Worm (Caenorhabditis elegans) whole organism, L1 larva: ENCODE data around the gene Y41C4A.22.
A peak's percentile ranks its signal among the peaks of the same experiment; 100 is the strongest.

Experiments used
- C16A3.4 ChIP-seq: fragments of 150-350 bp; optimal IDR thresholded peaks from 2 replicates; lab custom pipeline; 2014; ENCODE audit warnings: missing biosample characterization, missing genetic modification characterization
- Y116A8C.19 ChIP-seq: sonication (generic microtip); optimal IDR thresholded peaks from 2 replicates; lab custom pipeline; 2016; ENCODE audit warnings: missing compliant biosample characterization, missing genetic modification characterization, borderline replicate concordance
- aha-1 ChIP-seq: fragments of 150-350 bp; optimal IDR thresholded peaks from 2 replicates; lab custom pipeline; 2014; ENCODE audit warnings: missing biosample characterization, missing genetic modification characterization
- ama-1 ChIP-seq: fragments of 150-350 bp; optimal IDR thresholded peaks from 2 replicates; lab custom pipeline; 2014
- ceh-8 ChIP-seq: fragments of 200-800 bp; sonication (Bioruptor generic); optimal IDR thresholded peaks from 2 replicates; lab custom pipeline; 2018; ENCODE audit warnings: mild to moderate bottlenecking, missing genetic modification characterization, moderate library complexity, missing compliant biosample characterization
- ceh-82 ChIP-seq, 3 experiments: fragments of 150-350 bp in 1 of 3; sonication (generic microtip) in 2 of 3; optimal IDR thresholded peaks; 2 replicates each; lab custom pipeline; 2014 to 2017; ENCODE audit warnings: missing biosample characterization in 3 of 3, missing genetic modification characterization in 3 of 3
- ces-1 ChIP-seq: fragments of 150-350 bp; optimal IDR thresholded peaks from 2 replicates; lab custom pipeline; 2014; ENCODE audit warnings: missing biosample characterization, missing genetic modification reagents, missing genetic modification characterization
- dpl-1 ChIP-seq, 3 experiments: fragments of 150-350 bp in 2 of 3; sonication (generic microtip) in 1 of 3; optimal IDR thresholded peaks; 2 replicates each; lab custom pipeline; 2014 to 2017; ENCODE audit warnings: missing biosample characterization in 3 of 3, missing genetic modification characterization in 3 of 3, missing genetic modification reagents in 3 of 3
- dsc-1 ChIP-seq: sonication (generic microtip); optimal IDR thresholded peaks from 2 replicates; lab custom pipeline; 2016; ENCODE audit warnings: mild to moderate bottlenecking, missing genetic modification characterization, missing compliant biosample characterization
- efl-1 ChIP-seq, 4 experiments: fragments of 150-350 bp; optimal IDR thresholded peaks in 3 of 4; peaks in 1 of 4; 1 replicate in 1 of 4; 2 replicates in 3 of 4; lab custom pipeline; 2014; ENCODE audit warnings: missing biosample characterization in 2 of 4, missing genetic modification characterization in 2 of 4, missing genetic modification reagents in 2 of 4
- efl-3 ChIP-seq: fragments of 200-800 bp; sonication (Bioruptor generic); optimal IDR thresholded peaks from 2 replicates; lab custom pipeline; 2018; ENCODE audit warnings: mild to moderate bottlenecking, missing genetic modification characterization, missing compliant biosample characterization
- egl-13 ChIP-seq: sonication (generic microtip); optimal IDR thresholded peaks from 2 replicates; lab custom pipeline; 2016; ENCODE audit warnings: missing genotype, missing genetic modification reagents, missing genetic modification characterization, missing compliant biosample characterization
- egl-27 ChIP-seq, 2 experiments: fragments of 150-350 bp in 1 of 2; sonication (generic microtip); optimal IDR thresholded peaks; 3 replicates each; lab custom pipeline; 2017 to 2018; ENCODE audit warnings: missing biosample characterization in 2 of 2, missing genetic modification characterization in 2 of 2, missing genetic modification reagents in 2 of 2
- elt-2 ChIP-seq: sonication (generic microtip); optimal IDR thresholded peaks from 2 replicates; lab custom pipeline; 2016; ENCODE audit warnings: missing genetic modification characterization, mild to moderate bottlenecking, inconsistent platforms, missing compliant biosample characterization, missing genetic modification reagents
- ets-5 ChIP-seq: fragments of 200-800 bp; sonication (Bioruptor generic); IDR thresholded peaks from 2 replicates; pipeline ENCODE4 v1.3.6; 2022; ENCODE audit warnings: missing genetic modification characterization, missing compliant biosample characterization
- fkh-10 ChIP-seq: sonication (generic microtip); optimal IDR thresholded peaks from 2 replicates; lab custom pipeline; 2017; ENCODE audit warnings: missing biosample characterization, missing genetic modification reagents, missing genetic modification characterization
- hlh-17 ChIP-seq: fragments of 200-800 bp; sonication (Bioruptor generic); optimal IDR thresholded peaks from 2 replicates; lab custom pipeline; 2018; ENCODE audit warnings: missing genetic modification characterization, mild to moderate bottlenecking, missing compliant biosample characterization, moderate library complexity, borderline replicate concordance
- hlh-4 ChIP-seq: sonication (generic microtip); optimal IDR thresholded peaks from 2 replicates; lab custom pipeline; 2016; ENCODE audit warnings: mild to moderate bottlenecking, missing genetic modification characterization, missing compliant biosample characterization
- hpl-2 ChIP-seq: fragments of 150-350 bp; optimal IDR thresholded peaks from 2 replicates; lab custom pipeline; 2014; ENCODE audit warnings: missing biosample characterization, missing genetic modification reagents, missing genetic modification characterization
- isw-1 ChIP-seq: fragments of 200-800 bp; sonication (Bioruptor generic); IDR thresholded peaks from 2 replicates; pipeline ENCODE4 v1.3.6; 2022; ENCODE audit warnings: missing genetic modification characterization, missing compliant biosample characterization
- jun-1 ChIP-seq: fragments of 150-350 bp; optimal IDR thresholded peaks from 2 replicates; lab custom pipeline; 2014; ENCODE audit warnings: missing biosample characterization, missing genetic modification reagents, missing genetic modification characterization
- lin-14 ChIP-seq: fragments of 200-800 bp; sonication (Bioruptor generic); optimal IDR thresholded peaks from 2 replicates; lab custom pipeline; 2018; ENCODE audit warnings: mild to moderate bottlenecking, missing genetic modification characterization, moderate library complexity, missing compliant biosample characterization
- lin-35 ChIP-seq, 2 experiments: fragments of 150-350 bp; optimal IDR thresholded peaks; 2 replicates each; lab custom pipeline; 2014; ENCODE audit warnings: missing biosample characterization in 2 of 2, missing genetic modification characterization in 2 of 2, missing genetic modification reagents in 2 of 2
- lin-39 ChIP-seq: fragments of 150-350 bp; optimal IDR thresholded peaks from 2 replicates; lab custom pipeline; 2014; ENCODE audit warnings: missing biosample characterization, missing genetic modification reagents, missing genetic modification characterization
- lsy-2 ChIP-seq, 2 experiments: fragments of 150-350 bp; optimal IDR thresholded peaks; 2 replicates each; lab custom pipeline; 2014; ENCODE audit warnings: missing biosample characterization in 2 of 2, missing genetic modification characterization in 2 of 2
- mab-9 ChIP-seq: fragments of 200-800 bp; sonication (Bioruptor generic); IDR thresholded peaks from 2 replicates; pipeline ENCODE4 v1.3.6; 2022; ENCODE audit warnings: missing genetic modification reagents, missing genetic modification characterization, missing compliant biosample characterization
- mep-1 ChIP-seq: fragments of 150-350 bp; optimal IDR thresholded peaks from 2 replicates; lab custom pipeline; 2014; ENCODE audit warnings: missing biosample characterization, missing genetic modification characterization
- nhr-11 ChIP-seq: fragments of 150-350 bp; optimal IDR thresholded peaks from 2 replicates; lab custom pipeline; 2014; ENCODE audit warnings: missing biosample characterization, missing genetic modification characterization
- nhr-20 ChIP-seq: sonication (generic microtip); optimal IDR thresholded peaks from 2 replicates; lab custom pipeline; 2016; ENCODE audit warnings: mild to moderate bottlenecking, missing genetic modification characterization, missing compliant biosample characterization
- nhr-237 ChIP-seq: fragments of 150-350 bp; optimal IDR thresholded peaks from 2 replicates; lab custom pipeline; 2014; ENCODE audit warnings: missing biosample characterization, missing genetic modification characterization
- nhr-28 ChIP-seq: fragments of 150-350 bp; optimal IDR thresholded peaks from 2 replicates; lab custom pipeline; 2014; ENCODE audit warnings: missing biosample characterization, missing genetic modification characterization
- nhr-47 ChIP-seq: sonication (generic microtip); optimal IDR thresholded peaks from 2 replicates; lab custom pipeline; 2016; ENCODE audit warnings: mild to moderate bottlenecking, missing genetic modification characterization, moderate library complexity, missing compliant biosample characterization
- nhr-77 ChIP-seq: fragments of 150-350 bp; optimal IDR thresholded peaks from 2 replicates; lab custom pipeline; 2014; ENCODE audit warnings: missing biosample characterization, missing genetic modification characterization
- nhr-84 ChIP-seq: sonication (generic microtip); optimal IDR thresholded peaks from 2 replicates; lab custom pipeline; 2017; ENCODE audit warnings: missing biosample characterization, missing genetic modification characterization
- nhr-85 ChIP-seq: sonication (generic microtip); peaks from one replicate; lab custom pipeline; 2016; ENCODE audit warnings: missing genetic modification characterization, inconsistent platforms, missing compliant biosample characterization
- nhr-90 ChIP-seq: sonication (generic microtip); optimal IDR thresholded peaks from 2 replicates; lab custom pipeline; 2016; ENCODE audit warnings: mild to moderate bottlenecking, missing genetic modification characterization, missing compliant biosample characterization; ENCODE audit not compliant: poor library complexity
- pag-3 ChIP-seq: sonication (generic microtip); optimal IDR thresholded peaks from 2 replicates; lab custom pipeline; 2017; ENCODE audit warnings: missing genetic modification characterization, mild to moderate bottlenecking, missing compliant biosample characterization, antibody characterized with exemption, borderline replicate concordance; ENCODE audit not compliant: insufficient read depth
- pax-3 ChIP-seq: fragments of 200-800 bp; sonication (Bioruptor generic); optimal IDR thresholded peaks from 2 replicates; lab custom pipeline; 2018; ENCODE audit warnings: mild to moderate bottlenecking, missing genetic modification characterization, moderate library complexity, missing compliant biosample characterization
- rnt-1 ChIP-seq: sonication (generic microtip); optimal IDR thresholded peaks from 2 replicates; lab custom pipeline; 2016; ENCODE audit warnings: mild to moderate bottlenecking, missing genetic modification characterization, moderate library complexity, missing compliant biosample characterization
- skn-1 ChIP-seq: fragments of 150-350 bp; optimal IDR thresholded peaks from 2 replicates; lab custom pipeline; 2014; ENCODE audit warnings: missing biosample characterization, missing genetic modification characterization
- snu-23 ChIP-seq: sonication (generic microtip); optimal IDR thresholded peaks from 2 replicates; lab custom pipeline; 2016; ENCODE audit warnings: missing genetic modification characterization, missing compliant biosample characterization
- sox-4 ChIP-seq: sonication (generic microtip); optimal IDR thresholded peaks from 2 replicates; lab custom pipeline; 2016; ENCODE audit warnings: missing genetic modification characterization, missing compliant biosample characterization
- sptf-1 ChIP-seq: fragments of 150-350 bp; optimal IDR thresholded peaks from 2 replicates; lab custom pipeline; 2014; ENCODE audit warnings: missing biosample characterization, missing genetic modification characterization
- sup-37 ChIP-seq: fragments of 200-800 bp; sonication (Bioruptor generic); optimal IDR thresholded peaks from 2 replicates; lab custom pipeline; 2018; ENCODE audit warnings: mild to moderate bottlenecking, missing genetic modification characterization, missing compliant biosample characterization
- swsn-7 ChIP-seq: sonication (generic microtip); optimal IDR thresholded peaks from 2 replicates; lab custom pipeline; 2016; ENCODE audit warnings: missing genetic modification characterization, missing compliant biosample characterization
- tlp-1 ChIP-seq: fragments of 150-350 bp; optimal IDR thresholded peaks from 2 replicates; lab custom pipeline; 2014; ENCODE audit warnings: missing biosample characterization, missing genetic modification characterization
- xbp-1 ChIP-seq: sonication (generic microtip); optimal IDR thresholded peaks from 2 replicates; lab custom pipeline; 2016; ENCODE audit warnings: missing genetic modification characterization, missing compliant biosample characterization
- zag-1 ChIP-seq: fragments of 150-350 bp; optimal IDR thresholded peaks from 2 replicates; lab custom pipeline; 2014; ENCODE audit warnings: missing biosample characterization, missing genetic modification characterization
- ztf-11 ChIP-seq, 2 experiments: sonication (generic microtip); optimal IDR thresholded peaks; 2 replicates each; lab custom pipeline; 2016 to 2017; ENCODE audit warnings: missing genetic modification characterization in 2 of 2, missing biosample characterization in 1 of 2, missing compliant biosample characterization in 1 of 2
- ztf-4 ChIP-seq: fragments of 150-350 bp; optimal IDR thresholded peaks from 2 replicates; lab custom pipeline; 2014; ENCODE audit warnings: missing biosample characterization, missing genetic modification characterization

The Y41C4A.22 gene

DNA sequence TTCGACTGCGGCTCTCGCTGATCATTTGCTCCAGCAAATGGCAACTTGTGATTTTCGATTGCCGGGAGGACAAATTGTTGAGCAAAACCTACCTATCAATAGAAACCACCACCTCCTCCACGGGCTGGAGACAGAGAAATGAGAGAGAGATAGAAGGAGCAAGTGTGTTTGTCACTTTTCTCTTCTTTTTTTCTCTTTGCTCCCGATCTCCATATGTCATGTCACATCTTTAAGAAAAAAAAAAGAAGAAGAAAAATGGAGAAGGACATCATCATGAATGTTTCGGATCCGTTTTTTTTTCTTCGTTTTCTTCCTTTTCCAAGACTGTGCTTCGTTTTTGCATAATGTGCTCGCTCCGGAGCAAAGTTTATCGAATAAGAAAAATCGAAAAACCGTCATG, 34.3 kb upstream of the Y41C4A.22 start:
- TF ChIP-seq lin-39 (tag; lab: Kevin White, UChicago), result no peak
- no peak for TF ChIP-seq nhr-20
- TF ChIP-seq snu-23, result peak; percentile 26
- no peak for TF ChIP-seq nhr-84 (tag; lab: Kevin White, UChicago)
- TF ChIP-seq lin-14, result peak; percentile 72
- TF ChIP-seq swsn-7 (tag; lab: Kevin White, UChicago), result no peak
- no peak for TF ChIP-seq lin-35 (GFP tag; optimal IDR thresholded peaks at IDR 0.05; lab: Kevin White, UChicago)
- no peak for TF ChIP-seq sptf-1 (tag; lab: Kevin White, UChicago)
- TF ChIP-seq lsy-2 (tag; optimal IDR thresholded peaks at IDR 0.05; lab: Kevin White, UChicago), result peak in 1 of 2 experiments; percentile 34
- no peak for TF ChIP-seq pax-3
- no peak for TF ChIP-seq skn-1 (tag; lab: Kevin White, UChicago)
- TF ChIP-seq nhr-28 (tag; lab: Kevin White, UChicago), result no peak
- TF ChIP-seq aha-1 (tag; lab: Kevin White, UChicago), result no peak
- no peak for TF ChIP-seq nhr-85
- peak in 1 of 2 experiments; percentile 2 for TF ChIP-seq efl-1 (optimal IDR thresholded peaks at IDR 0.05; lab: Kevin White, UChicago)
- no peak for TF ChIP-seq efl-1 (GFP tag; optimal IDR thresholded peaks at IDR 0.05 in 1 of 2; lab: Kevin White, UChicago)
- no peak for TF ChIP-seq ces-1 (GFP tag; lab: Kevin White, UChicago)
- no peak for TF ChIP-seq ama-1 (lab: Kevin White, UChicago)
- TF ChIP-seq nhr-47, result no peak
- no peak for TF ChIP-seq rnt-1 (tag; lab: Kevin White, UChicago)
- TF ChIP-seq elt-2 (tag; lab: Kevin White, UChicago), result no peak
- no peak for TF ChIP-seq ztf-11 (tag; optimal IDR thresholded peaks at IDR 0.05; lab: Kevin White, UChicago)
- peak; percentile 22 for TF ChIP-seq mep-1 (tag; lab: Kevin White, UChicago)
- no peak for TF ChIP-seq nhr-237 (tag; lab: Kevin White, UChicago)
- no peak for TF ChIP-seq ceh-82 (tag; optimal IDR thresholded peaks at IDR 0.05; lab: Kevin White, UChicago)
- no peak for TF ChIP-seq tlp-1 (tag; lab: Kevin White, UChicago)
- no peak for TF ChIP-seq jun-1 (tag; lab: Kevin White, UChicago)
- peak; percentile 20 for TF ChIP-seq fkh-10 (GFP tag; lab: Kevin White, UChicago)
- TF ChIP-seq isw-1 (GFP tag; lab: Robert Waterston, UW), result no peak
- no peak for TF ChIP-seq nhr-90 (tag; lab: Kevin White, UChicago)
- no peak for TF ChIP-seq dpl-1 (GFP tag; optimal IDR thresholded peaks at IDR 0.05; lab: Kevin White, UChicago)
- TF ChIP-seq nhr-77 (tag; lab: Kevin White, UChicago), result peak; percentile 29
- TF ChIP-seq ztf-4 (tag; lab: Kevin White, UChicago), result no peak
- TF ChIP-seq efl-3 (GFP tag; lab: Kevin White, UChicago), result no peak
- TF ChIP-seq zag-1 (tag; lab: Kevin White, UChicago), result no peak
- TF ChIP-seq mab-9 (GFP tag; lab: Robert Waterston, UW), result no peak
- TF ChIP-seq hpl-2 (GFP tag; lab: Kevin White, UChicago), result no peak
- TF ChIP-seq sox-4, result no peak
- TF ChIP-seq egl-27 (tag; optimal IDR thresholded peaks at IDR 0.05; lab: Kevin White, UChicago), result no peak
- TF ChIP-seq ets-5 (GFP tag; lab: Robert Waterston, UW), result no peak
- TF ChIP-seq egl-13 (tag; lab: Kevin White, UChicago), result no peak
- TF ChIP-seq xbp-1 (tag; lab: Kevin White, UChicago), result no peak
- TF ChIP-seq C16A3.4 (tag; lab: Kevin White, UChicago), result no peak
- peak; percentile 17 for TF ChIP-seq dsc-1 (tag; lab: Kevin White, UChicago)
- TF ChIP-seq nhr-11 (tag; lab: Kevin White, UChicago), result no peak
- no peak for TF ChIP-seq Y116A8C.19 (tag; lab: Kevin White, UChicago)
- no peak for TF ChIP-seq hlh-4 (tag; lab: Kevin White, UChicago)
- TF ChIP-seq ceh-8 (GFP tag; lab: Kevin White, UChicago), result no peak
- TF ChIP-seq sup-37 (GFP tag; lab: Kevin White, UChicago), result no peak
- no peak for TF ChIP-seq pag-3 (tag; lab: Kevin White, UChicago)
- no peak for TF ChIP-seq hlh-17 (GFP tag; lab: Kevin White, UChicago)
